Fruit fly (Drosophila melanogaster): ENCODE data around the gene Tim9a.

- TF ChIP-seq CG8301 (tag; optimal IDR thresholded peaks at IDR 0.05), result peak; percentile 52
- peak; percentile 75; the same call in 2 of the 3 replicates for TF ChIP-seq fd96Ca (GFP tag; IDR thresholded peaks at IDR 0.05)
- TF ChIP-seq gl (tag; optimal IDR thresholded peaks at IDR 0.05), result peak; percentile 13
- peak; percentile 48 for TF ChIP-seq Pif1A (GFP tag; optimal IDR thresholded peaks at IDR 0.05)
- TF ChIP-seq Snoo (tag; optimal IDR thresholded peaks at IDR 0.05), result peak; percentile 14
- TF ChIP-seq Pif1B (GFP tag; optimal IDR thresholded peaks at IDR 0.05), result peak; percentile 33
- TF ChIP-seq CG34367 (tag; optimal IDR thresholded peaks at IDR 0.05), result peak; percentile 42
- peak; percentile 80 for TF ChIP-seq CG4496 (GFP tag; IDR thresholded peaks at IDR 0.05)
- TF ChIP-seq CG32121 (GFP tag; IDR thresholded peaks at IDR 0.05), result peak; percentile 47; the same call in 1 of the 2 replicates
Observed at dm6 chrX:13376520-13376919, 8.5 kb upstream of the Tim9a start.

All from whole organism, pupa.